Fruit fly (Drosophila melanogaster) whole organism, wandering third instar larva: Measurements from ENCODE around the gene Elal.

Source experiments
- Abd-B ChIP-seq: fragments of >200 bp; optimal IDR thresholded peaks from 2 replicates; lab custom pipeline; 2017; ENCODE audit warnings: missing biosample characterization, missing genetic modification characterization
- CG32264 ChIP-seq: fragments of 200-800 bp; sonication (Bioruptor generic); optimal IDR thresholded peaks from 2 replicates; lab custom pipeline; 2016; ENCODE audit warnings: missing biosample characterization, missing genetic modification characterization
- CrebA ChIP-seq: fragments of 200-800 bp; sonication (Bioruptor generic); optimal IDR thresholded peaks from 2 replicates; lab custom pipeline; 2016; ENCODE audit warnings: missing biosample characterization, mild to moderate bottlenecking, missing genetic modification characterization, borderline replicate concordance
- Dif ChIP-seq: fragments of 200-275, 200-300 bp; sonication (Bioruptor generic); optimal IDR thresholded peaks from 2 replicates; lab custom pipeline; 2018; ENCODE audit warnings: missing biosample characterization, missing genetic modification characterization; ENCODE audit not compliant: partially characterized antibody
- HLH106 ChIP-seq: fragments of 200-800 bp; optimal IDR thresholded peaks from 3 replicates; lab custom pipeline; 2019; ENCODE audit warnings: missing biosample characterization, mild to moderate bottlenecking, missing genetic modification characterization, moderate library complexity
- Hr78 ChIP-seq: fragments of >200 bp; optimal IDR thresholded peaks from 2 replicates; lab custom pipeline; 2017; ENCODE audit warnings: missing biosample characterization, missing genetic modification characterization
- Hr83 ChIP-seq: fragments of 200-300 bp; sonication (Bioruptor generic); optimal IDR thresholded peaks from 2 replicates; lab custom pipeline; 2016; ENCODE audit warnings: missing biosample characterization, mild to moderate bottlenecking, missing genetic modification characterization, moderate library complexity; ENCODE audit not compliant: poor library complexity, severe bottlenecking
- Jra ChIP-seq: sonication (Bioruptor generic); optimal IDR thresholded peaks from 2 replicates; lab custom pipeline; 2016; ENCODE audit warnings: missing biosample characterization, missing genetic modification characterization
- Mio ChIP-seq: sonication (Bioruptor generic); optimal IDR thresholded peaks from 2 replicates; lab custom pipeline; 2016; ENCODE audit warnings: missing biosample characterization, missing genetic modification characterization
- Myc ChIP-seq: fragments of >200 bp; optimal IDR thresholded peaks from 2 replicates; lab custom pipeline; 2017
- OdsH ChIP-seq: fragments of 200-800 bp; sonication (Bioruptor generic); optimal IDR thresholded peaks from 2 replicates; lab custom pipeline; 2016; ENCODE audit warnings: missing biosample characterization, mild to moderate bottlenecking, missing genetic modification characterization
- Rel ChIP-seq, 2 experiments: fragments of 200-800 bp; sonication (Bioruptor generic) in 1 of 2; optimal IDR thresholded peaks; 2 replicates in 1 of 2; 3 replicates in 1 of 2; lab custom pipeline; 2016 to 2019; ENCODE audit warnings: mild to moderate bottlenecking in 2 of 2, missing biosample characterization in 2 of 2, missing genetic modification characterization in 2 of 2, moderate library complexity in 1 of 2
- Sp1 ChIP-seq: fragments of 200-800 bp; sonication (Bioruptor generic); optimal IDR thresholded peaks from 3 replicates; lab custom pipeline; 2019; ENCODE audit warnings: missing biosample characterization, mild to moderate bottlenecking, missing genetic modification characterization, moderate library complexity
- Vsx2 ChIP-seq: fragments of 200-300, 225-300 bp; sonication (Bioruptor generic); optimal IDR thresholded peaks from 2 replicates; lab custom pipeline; 2018; ENCODE audit warnings: missing biosample characterization, missing genetic modification characterization; ENCODE audit not compliant: partially characterized antibody
- br ChIP-seq: fragments of 200-800 bp; sonication (Bioruptor generic); optimal IDR thresholded peaks from 2 replicates; lab custom pipeline; 2016; ENCODE audit warnings: missing biosample characterization, missing genetic modification characterization
- brk ChIP-seq: fragments of 200-800 bp; sonication (Bioruptor generic); optimal IDR thresholded peaks from 2 replicates; lab custom pipeline; 2016; ENCODE audit warnings: missing biosample characterization, mild to moderate bottlenecking, missing genetic modification characterization
- dl ChIP-seq, 2 experiments: fragments of 175-275, 200-275 bp in 1 of 2; fragments of 200-275 bp in 1 of 2; sonication (Bioruptor generic); optimal IDR thresholded peaks; lab custom pipeline; 2018; ENCODE audit warnings: mild to moderate bottlenecking in 2 of 2, missing biosample characterization in 2 of 2, missing genetic modification characterization in 2 of 2, moderate library complexity in 2 of 2; ENCODE audit not compliant: partially characterized antibody in 2 of 2, insufficient read depth in 1 of 2
- dmrt93B ChIP-seq: fragments of 200-800 bp; sonication (Bioruptor generic); optimal IDR thresholded peaks from 2 replicates; lab custom pipeline; 2018; ENCODE audit warnings: missing biosample characterization, mild to moderate bottlenecking, missing genetic modification characterization
- dsf ChIP-seq: sonication (Bioruptor generic); optimal IDR thresholded peaks from 2 replicates; lab custom pipeline; 2016; ENCODE audit warnings: missing biosample characterization, missing genetic modification characterization, borderline replicate concordance
- foxo ChIP-seq, 2 experiments: fragments of 200-800 bp; sonication (Bioruptor generic); optimal IDR thresholded peaks; 2 replicates in 1 of 2; 3 replicates in 1 of 2; lab custom pipeline; 2016 to 2017; ENCODE audit warnings: missing biosample characterization in 2 of 2, missing genetic modification characterization in 2 of 2
- fru ChIP-seq: fragments of 200-800 bp; sonication (Bioruptor generic); optimal IDR thresholded peaks from 3 replicates; lab custom pipeline; 2016; ENCODE audit warnings: missing biosample characterization, mild to moderate bottlenecking, missing genetic modification characterization
- h ChIP-seq: fragments of 200-800 bp; sonication (Bioruptor generic); optimal IDR thresholded peaks from 3 replicates; lab custom pipeline; 2016; ENCODE audit warnings: missing biosample characterization, mild to moderate bottlenecking, missing genetic modification characterization
- lola ChIP-seq: fragments of >200 bp; optimal IDR thresholded peaks from 2 replicates; lab custom pipeline; 2017; ENCODE audit warnings: missing biosample characterization, missing genetic modification characterization
- psq ChIP-seq: fragments of 200-800 bp; sonication (Bioruptor generic); optimal IDR thresholded peaks from 3 replicates; lab custom pipeline; 2017; ENCODE audit warnings: missing biosample characterization, mild to moderate bottlenecking, missing genetic modification characterization, moderate library complexity
- sage ChIP-seq: fragments of 200-800 bp; sonication (Bioruptor generic); optimal IDR thresholded peaks from 2 replicates; lab custom pipeline; 2016; ENCODE audit warnings: missing biosample characterization, mild to moderate bottlenecking, missing genetic modification characterization
- tai ChIP-seq: sonication (Bioruptor generic); optimal IDR thresholded peaks from 2 replicates; lab custom pipeline; 2016; ENCODE audit warnings: missing biosample characterization, missing genetic modification characterization
- woc ChIP-seq: sonication (Bioruptor generic); optimal IDR thresholded peaks from 2 replicates; lab custom pipeline; 2016; ENCODE audit warnings: missing biosample characterization, mild to moderate bottlenecking, missing genetic modification characterization

Elal gene

DNA sequence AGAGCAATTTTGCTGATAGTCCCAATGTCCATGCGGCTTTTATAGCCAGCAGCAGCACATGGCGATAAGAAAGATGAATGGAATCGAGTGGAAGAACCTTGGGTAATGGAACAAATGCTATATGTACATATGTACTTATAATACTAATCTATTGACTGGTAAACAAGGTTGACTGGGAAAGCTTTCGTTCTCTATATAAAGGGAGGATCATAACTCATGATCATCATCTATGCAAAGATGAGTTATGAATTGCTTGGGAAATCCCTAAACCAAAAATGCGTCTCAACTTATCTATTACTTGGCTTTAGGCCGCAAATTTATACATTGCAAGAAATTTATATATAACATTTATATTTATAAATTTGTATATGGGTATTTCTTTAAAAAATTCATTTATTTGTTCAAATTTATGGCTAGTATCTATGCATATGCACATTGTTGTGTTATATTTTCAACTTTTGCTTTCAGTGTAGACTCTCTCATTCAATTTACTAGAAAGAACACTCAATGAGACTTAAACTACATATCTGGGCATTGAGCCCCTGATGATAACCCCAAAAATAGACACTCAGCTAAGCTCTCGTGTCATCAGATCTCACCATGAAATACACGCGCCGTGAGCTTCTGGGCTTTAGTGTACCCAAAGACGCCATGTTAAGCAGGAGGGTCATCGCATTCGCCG is at the start of gene Elal, which contains the start of gene Srg1:
Gene Elal, plus strand, starts transcription at position 632 of the 682 bp plus-strand sequence.
Gene Srg1, minus strand, starts transcription at position 14 of the 682 bp plus-strand sequence.
- TF ChIP-seq foxo (GFP tag; optimal IDR thresholded peaks at IDR 0.05; lab: Kevin White, UChicago), result no peak
- no peak for TF ChIP-seq dsf (GFP tag; lab: Kevin White, UChicago)
- TF ChIP-seq Rel (GFP tag; optimal IDR thresholded peaks at IDR 0.05; lab: Kevin White, UChicago), result no peak
- TF ChIP-seq Rel (tag; optimal IDR thresholded peaks at IDR 0.05; lab: Kevin White, UChicago), result peak; percentile 73
- no peak for TF ChIP-seq HLH106 (tag; lab: Kevin White, UChicago)

DNA sequence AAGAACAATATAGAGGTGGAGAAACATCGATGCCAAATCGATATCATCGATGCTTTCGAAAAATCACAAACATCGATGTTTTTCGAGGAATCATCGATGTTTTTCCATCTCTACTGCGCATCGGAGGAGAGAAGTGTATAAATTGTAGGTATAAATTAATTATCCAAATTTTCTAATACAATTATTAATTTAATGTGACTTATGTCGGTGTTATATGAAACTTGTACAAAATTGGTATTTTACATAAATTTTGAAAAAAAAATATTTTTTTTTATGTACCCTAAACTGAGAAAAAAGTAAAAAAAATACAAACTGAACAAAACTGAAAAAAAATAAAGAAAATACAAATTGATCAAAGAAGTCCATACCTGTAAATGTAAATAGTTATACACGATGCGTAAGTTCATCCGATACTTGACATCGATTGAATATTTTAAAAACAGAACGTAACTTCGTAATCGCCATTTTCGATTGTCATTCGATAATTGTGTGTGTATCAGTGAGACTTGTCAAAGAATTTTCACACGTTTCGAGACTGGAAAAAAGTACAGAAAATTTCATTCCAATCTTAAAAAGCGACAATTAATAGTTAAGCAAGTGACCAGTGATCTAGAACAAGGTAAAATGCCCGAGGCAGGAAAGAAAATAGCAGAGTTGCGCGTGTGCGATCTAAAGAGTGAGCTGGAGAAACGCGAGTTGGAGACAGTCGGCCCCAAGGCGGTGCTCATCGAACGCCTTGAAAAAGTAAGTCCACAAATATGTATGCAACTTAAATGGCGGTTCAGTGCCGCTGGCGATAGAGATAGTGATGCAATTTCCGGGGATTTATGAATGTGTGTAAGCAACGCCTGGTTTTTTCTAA is 47.9 kb upstream of the Elal start, which contains the start of the genes CG5808 and Saf-B:
Gene CG5808, minus strand, starts transcription at position 15 of the 862 bp plus-strand sequence.
Gene Saf-B, plus strand, starts transcription at position 472 of the 862 bp plus-strand sequence.
- TF ChIP-seq Vsx2 (GFP tag; lab: Kevin White, UChicago) (no peak), CG32264 (GFP tag; lab: Kevin White, UChicago) (no peak), Mio (GFP tag; lab: Kevin White, UChicago) (no peak), Hr83 (peak; percentile 22), woc (GFP tag; lab: Kevin White, UChicago) (no peak), tai (GFP tag; lab: Kevin White, UChicago) (no peak), Rel (GFP tag; optimal IDR thresholded peaks at IDR 0.05; lab: Kevin White, UChicago) (no peak), Rel (tag; optimal IDR thresholded peaks at IDR 0.05; lab: Kevin White, UChicago) (peak; percentile 19), dl (GFP tag; optimal IDR thresholded peaks at IDR 0.05; lab: Kevin White, UChicago; ENCODE audit: insufficient read depth in 1 of 2, partially characterized antibody in 2 of 2) (no peak), lola (GFP tag; lab: Kevin White, UChicago) (no peak), dmrt93B (GFP tag; lab: Kevin White, UChicago) (no peak), psq (peak; percentile 27)

DNA sequence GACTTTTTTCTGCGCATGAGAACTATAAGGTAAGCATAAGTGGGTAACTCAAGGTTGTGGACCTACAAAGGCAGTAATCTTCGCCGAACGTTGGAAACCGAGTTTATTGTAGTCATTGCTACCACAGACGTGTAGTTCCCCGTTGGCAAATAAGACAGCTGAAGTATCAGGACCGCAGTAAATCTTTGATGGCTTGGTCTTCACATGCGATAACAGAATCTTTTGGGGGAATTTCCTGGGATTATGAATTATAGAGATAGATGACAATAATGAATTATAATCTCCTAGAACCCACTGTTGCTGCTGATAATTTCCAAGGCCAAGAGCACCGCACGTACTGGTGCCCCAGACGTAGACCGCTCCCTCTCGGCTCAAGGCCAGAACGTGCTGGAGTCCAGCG is 42.1 kb upstream of the Elal start:
- no peak for TF ChIP-seq Jra (GFP tag; lab: Kevin White, UChicago)
- TF ChIP-seq Rel (GFP tag; optimal IDR thresholded peaks at IDR 0.05; lab: Kevin White, UChicago), result no peak
- peak; percentile 96 for TF ChIP-seq Rel (tag; optimal IDR thresholded peaks at IDR 0.05; lab: Kevin White, UChicago)
- no peak for TF ChIP-seq Mio (GFP tag; lab: Kevin White, UChicago)
- no peak for TF ChIP-seq Hr83
- TF ChIP-seq Abd-B (GFP tag; lab: Kevin White, UChicago), result no peak
- TF ChIP-seq, all 38 proteins: peak for 1

DNA sequence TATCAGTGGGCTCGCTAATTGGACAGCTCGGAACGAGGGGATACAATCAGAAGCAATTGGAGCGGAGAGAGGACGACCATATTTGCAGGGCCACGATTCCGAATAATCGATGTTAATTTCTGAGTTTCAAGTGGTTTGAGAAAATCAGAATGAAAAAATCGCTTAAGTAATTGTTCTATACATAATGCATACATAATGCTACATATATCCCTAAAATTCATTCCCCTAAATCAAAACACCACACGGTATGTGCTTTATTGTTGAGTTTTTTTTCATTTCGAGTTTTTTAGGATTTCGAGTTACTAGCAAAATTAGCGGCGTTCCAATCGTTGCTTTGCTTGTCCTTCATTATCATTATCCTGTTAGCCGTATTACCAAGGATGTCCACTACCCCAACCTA is 39.6 kb upstream of the Elal start, which contains the start of gene niki:
Gene niki, minus strand, starts transcription at position 101 of the 400 bp plus-strand sequence.
- no peak for TF ChIP-seq Vsx2 (GFP tag; lab: Kevin White, UChicago)
- no peak for TF ChIP-seq Rel (GFP tag; optimal IDR thresholded peaks at IDR 0.05; lab: Kevin White, UChicago)
- no peak for TF ChIP-seq Rel (tag; optimal IDR thresholded peaks at IDR 0.05; lab: Kevin White, UChicago)
- TF ChIP-seq tai (GFP tag; lab: Kevin White, UChicago), result no peak
- TF ChIP-seq fru (GFP tag; lab: Kevin White, UChicago), result no peak
- TF ChIP-seq sage (GFP tag; lab: Kevin White, UChicago), result no peak
- TF ChIP-seq woc (GFP tag; lab: Kevin White, UChicago), result no peak
- TF ChIP-seq dl (GFP tag; optimal IDR thresholded peaks at IDR 0.05; lab: Kevin White, UChicago; ENCODE audit: insufficient read depth in 1 of 2, partially characterized antibody in 2 of 2), result no peak
- no peak for TF ChIP-seq Sp1 (GFP tag; lab: Kevin White, UChicago)
- no peak for TF ChIP-seq HLH106 (tag; lab: Kevin White, UChicago)
- TF ChIP-seq OdsH (GFP tag; lab: Kevin White, UChicago), result no peak

DNA sequence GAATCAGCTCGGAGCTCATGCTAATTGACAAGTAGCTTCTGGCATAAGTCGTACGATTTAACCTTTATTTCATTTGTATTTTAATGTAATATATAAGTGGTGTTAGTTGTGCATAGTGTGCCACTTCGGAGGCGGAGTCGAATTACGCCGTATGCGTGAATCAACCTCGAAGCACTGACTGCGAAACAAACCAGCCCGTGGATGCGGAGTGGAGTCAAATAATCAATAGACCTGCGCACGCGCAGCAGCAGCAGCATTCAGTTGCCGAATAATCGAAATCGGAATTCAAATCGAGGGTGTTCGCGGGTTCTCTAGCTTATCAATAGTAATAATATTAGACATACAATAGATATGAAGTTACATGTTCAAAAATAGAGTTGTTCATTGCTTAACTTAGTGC is 36.9 kb upstream of the Elal start, which contains the start of gene RabX4:
Gene RabX4, minus strand, starts transcription at position 176 of the 400 bp plus-strand sequence.
- TF ChIP-seq CrebA (GFP tag; lab: Kevin White, UChicago), result no peak
- TF ChIP-seq h (GFP tag; lab: Kevin White, UChicago), result no peak
- no peak for TF ChIP-seq woc (GFP tag; lab: Kevin White, UChicago)
- no peak for TF ChIP-seq tai (GFP tag; lab: Kevin White, UChicago)
- TF ChIP-seq Rel (GFP tag; optimal IDR thresholded peaks at IDR 0.05; lab: Kevin White, UChicago), result no peak
- no peak for TF ChIP-seq Rel (tag; optimal IDR thresholded peaks at IDR 0.05; lab: Kevin White, UChicago)
- TF ChIP-seq Myc, result no peak
- TF ChIP-seq Abd-B (GFP tag; lab: Kevin White, UChicago), result no peak
- no peak for TF ChIP-seq dsf (GFP tag; lab: Kevin White, UChicago)
- TF ChIP-seq dmrt93B (GFP tag; lab: Kevin White, UChicago), result no peak
- TF ChIP-seq brk (GFP tag; lab: Kevin White, UChicago), result no peak
- no peak for TF ChIP-seq Hr78 (GFP tag; lab: Kevin White, UChicago)
- no peak for TF ChIP-seq Jra (GFP tag; lab: Kevin White, UChicago)
- TF ChIP-seq CG32264 (GFP tag; lab: Kevin White, UChicago), result no peak
- no peak for TF ChIP-seq fru (GFP tag; lab: Kevin White, UChicago)
- no peak for TF ChIP-seq sage (GFP tag; lab: Kevin White, UChicago)
- no peak for TF ChIP-seq Hr83
- TF ChIP-seq Dif (GFP tag; lab: Kevin White, UChicago), result no peak
- no peak for TF ChIP-seq HLH106 (tag; lab: Kevin White, UChicago)
- no peak for TF ChIP-seq br (GFP tag; lab: Kevin White, UChicago)
